Fruit fly (Drosophila melanogaster): ENCODE measurements around the gene CRAT.

CRAT gene

DNA sequence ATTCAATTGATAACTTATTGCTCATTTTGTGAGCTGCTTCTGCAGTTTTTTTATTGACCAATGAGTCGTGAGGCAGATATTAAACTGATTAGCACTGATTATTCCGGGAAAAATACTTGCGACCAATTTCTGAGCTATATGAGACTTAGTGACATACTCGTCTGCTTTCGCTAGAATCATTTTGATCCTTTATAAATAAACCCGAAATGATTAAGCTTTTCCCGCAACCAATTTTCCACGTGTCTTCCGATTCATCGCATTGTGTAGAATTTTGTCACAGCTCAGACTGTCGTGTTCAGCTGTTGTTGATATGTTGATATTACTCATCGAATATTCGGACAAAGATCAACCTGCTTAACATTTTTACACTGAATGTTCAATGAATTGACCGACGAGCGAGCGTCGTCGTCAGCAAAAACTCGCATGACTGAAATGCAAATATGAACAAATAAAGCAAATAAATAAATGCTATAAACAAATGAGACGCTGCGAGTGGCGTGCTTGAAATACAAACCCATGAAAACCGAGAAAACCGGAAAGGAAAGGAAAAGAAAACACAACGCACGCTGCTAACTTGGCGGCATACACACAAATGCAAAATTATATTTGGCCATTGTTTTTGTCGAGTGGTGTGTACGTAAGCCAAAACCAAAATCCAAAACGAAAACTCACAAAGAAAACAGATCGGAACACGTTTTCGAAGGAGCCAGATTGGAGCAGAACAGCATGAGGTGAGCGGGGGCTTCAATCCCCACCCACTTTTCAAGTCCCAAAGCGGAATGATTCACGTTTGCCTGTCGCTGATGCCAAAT is 25.1 kb upstream of the CRAT start:
- TF ChIP-seq Eip75B (GFP tag; optimal IDR thresholded peaks at IDR 0.05) (no peak), CG15336 (GFP tag; IDR thresholded peaks at IDR 0.05) (no peak), CG6854 (GFP tag; optimal IDR thresholded peaks at IDR 0.05) (peak; percentile 76), Gug (GFP tag; IDR thresholded peaks at IDR 0.05) (no peak), CG8319 (GFP tag; optimal IDR thresholded peaks at IDR 0.05) (no peak), Sox14 (GFP tag; optimal IDR thresholded peaks at IDR 0.05) (peak; percentile 26), Sox15 (GFP tag; optimal IDR thresholded peaks at IDR 0.05) (no peak), CG7368 (GFP tag; optimal IDR thresholded peaks at IDR 0.05) (no peak), CG8632 (GFP tag; optimal IDR thresholded peaks at IDR 0.05) (no peak), acj6 (GFP tag; optimal IDR thresholded peaks at IDR 0.05) (no peak), Blimp-1 (GFP tag; optimal IDR thresholded peaks at IDR 0.05) (no peak), Ets96B (tag; optimal IDR thresholded peaks at IDR 0.05) (no peak), Hr38 (GFP tag; optimal IDR thresholded peaks at IDR 0.05) (no peak), CG6808 (GFP tag; optimal IDR thresholded peaks at IDR 0.05) (no peak), Hr4 (GFP tag; optimal IDR thresholded peaks at IDR 0.05) (no peak), CG6792 (GFP tag; optimal IDR thresholded peaks at IDR 0.05) (no peak), ss (GFP tag; optimal IDR thresholded peaks at IDR 0.05) (peak in 1 of 2 experiments; percentile 7), salr (GFP tag; optimal IDR thresholded peaks at IDR 0.05) (no peak), topi (GFP tag; optimal IDR thresholded peaks at IDR 0.05) (no peak), CG3919 (GFP tag; optimal IDR thresholded peaks at IDR 0.05) (no peak), CG4318 (GFP tag; optimal IDR thresholded peaks at IDR 0.05) (no peak), vri (GFP tag; optimal IDR thresholded peaks at IDR 0.05) (peak; percentile 5), fkh (GFP tag; optimal IDR thresholded peaks at IDR 0.05) (peak; percentile 78), CG8119 (GFP tag; IDR thresholded peaks at IDR 0.05) (no peak)

DNA sequence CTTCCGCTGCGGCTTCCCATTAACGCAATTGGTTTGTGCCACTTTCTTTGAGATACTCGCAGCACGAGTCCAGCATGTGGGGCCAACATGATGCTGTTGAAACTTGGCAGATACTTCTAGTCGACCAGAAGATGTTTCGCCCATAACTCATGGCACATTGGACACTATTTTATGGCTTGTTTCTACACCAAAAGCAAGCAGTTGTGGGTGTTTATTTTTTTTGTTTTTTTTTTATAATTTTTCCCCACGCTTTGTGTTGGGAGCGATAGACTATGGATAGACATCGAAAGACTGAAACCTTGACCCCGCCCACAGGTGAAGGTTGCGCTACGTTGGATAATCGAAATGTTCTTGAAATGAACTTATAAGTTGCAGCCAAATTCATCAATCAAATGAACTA is 23.9 kb upstream of the CRAT start:
- TF ChIP-seq CG34406 (GFP tag; optimal IDR thresholded peaks at IDR 0.05) (no peak), CG4318 (GFP tag; optimal IDR thresholded peaks at IDR 0.05) (no peak), Eip75B (GFP tag; optimal IDR thresholded peaks at IDR 0.05) (no peak), Eip93F (GFP tag; optimal IDR thresholded peaks at IDR 0.05) (no peak), CG11762 (GFP tag; optimal IDR thresholded peaks at IDR 0.05; ENCODE audit: insufficient read depth) (no peak), Sox15 (GFP tag; optimal IDR thresholded peaks at IDR 0.05) (no peak), topi (GFP tag; optimal IDR thresholded peaks at IDR 0.05) (no peak), esn (GFP tag; optimal IDR thresholded peaks at IDR 0.05) (no peak), dsx (GFP tag; optimal IDR thresholded peaks at IDR 0.05; ENCODE audit: poor library complexity, severe bottlenecking) (no peak), ss (GFP tag; optimal IDR thresholded peaks at IDR 0.05) (no peak), CG11902 (GFP tag; optimal IDR thresholded peaks at IDR 0.05) (no peak), Ets21C (GFP tag; optimal IDR thresholded peaks at IDR 0.05) (no peak), CG10669 (GFP tag; optimal IDR thresholded peaks at IDR 0.05) (no peak), CG16779 (tag; optimal IDR thresholded peaks at IDR 0.05) (no peak), Sox102F (GFP tag; optimal IDR thresholded peaks at IDR 0.05) (no peak), CG6854 (GFP tag; optimal IDR thresholded peaks at IDR 0.05) (no peak)

dm6 chr3R:6399289-6399688 is 23.4 kb upstream of the CRAT start:
- TF ChIP-seq Sox102F (GFP tag; optimal IDR thresholded peaks at IDR 0.05) (peak; percentile 9), CG4318 (GFP tag; optimal IDR thresholded peaks at IDR 0.05) (no peak)

dm6 chr3R:6397611-6398092 is 21.8 kb upstream of the CRAT start:
- TF ChIP-seq CG3919 (GFP tag; optimal IDR thresholded peaks at IDR 0.05), result peak; percentile 19
- TF ChIP-seq Gug (GFP tag; IDR thresholded peaks at IDR 0.05), result 0 out of 2 replicates have a peak, but pooled peaks have one; percentile 10
- TF ChIP-seq CG10631 (GFP tag; optimal IDR thresholded peaks at IDR 0.05), result peak; percentile 20
- peak; percentile 10 for TF ChIP-seq Sox15 (GFP tag; optimal IDR thresholded peaks at IDR 0.05)
- peak; percentile 38 for TF ChIP-seq fd59A (GFP tag; optimal IDR thresholded peaks at IDR 0.05)
- peak; percentile 60 for TF ChIP-seq topi (GFP tag; optimal IDR thresholded peaks at IDR 0.05)
- peak; percentile 1 for TF ChIP-seq CG6276 (GFP tag; optimal IDR thresholded peaks at IDR 0.05)
- peak; percentile 46 for TF ChIP-seq CG34406 (GFP tag; optimal IDR thresholded peaks at IDR 0.05)
- TF ChIP-seq CG8632 (GFP tag; optimal IDR thresholded peaks at IDR 0.05), result peak; percentile 23
- TF ChIP-seq Hr39 (GFP tag; optimal IDR thresholded peaks at IDR 0.05), result peak; percentile 74
- no peak for TF ChIP-seq CG11762 (GFP tag; optimal IDR thresholded peaks at IDR 0.05; ENCODE audit: insufficient read depth)
- TF ChIP-seq salr (GFP tag; optimal IDR thresholded peaks at IDR 0.05), result no peak
- no peak for TF ChIP-seq Ets96B (tag; optimal IDR thresholded peaks at IDR 0.05)
- TF ChIP-seq cyc (GFP tag; optimal IDR thresholded peaks at IDR 0.05), result peak; percentile 53
- peak; percentile 19 for TF ChIP-seq fd85E (GFP tag; optimal IDR thresholded peaks at IDR 0.05)
- TF ChIP-seq dsx (GFP tag; optimal IDR thresholded peaks at IDR 0.05; ENCODE audit: poor library complexity, severe bottlenecking), result peak; percentile 42
- TF ChIP-seq CG1621 (tag; optimal IDR thresholded peaks at IDR 0.05), result peak; percentile 1
- peak; percentile 27 for TF ChIP-seq net (GFP tag; optimal IDR thresholded peaks at IDR 0.05)
- TF ChIP-seq Sox102F (GFP tag; optimal IDR thresholded peaks at IDR 0.05), result peak; percentile 55
- TF ChIP-seq CG7368 (GFP tag; optimal IDR thresholded peaks at IDR 0.05), result peak; percentile 9

All from whole organism, prepupa.